Worm (Caenorhabditis elegans) whole organism, L3 larva: ENCODE data around the gene K06B4.15.
A peak's percentile ranks its signal among the peaks of the same experiment; 100 is the strongest.
"Not testable (repeated sequence)": the region's sequence is repeated elsewhere in the genome, so short reads cannot be mapped to it uniquely, and the experiment has no call there.

ENCODE experiments used
- R02D3.7 ChIP-seq: fragments of 150-350 bp; optimal IDR thresholded peaks from 2 replicates; lab custom pipeline; 2014; ENCODE audit warnings: missing biosample characterization, missing genetic modification characterization
- ZK546.5 ChIP-seq: sonication (generic microtip); optimal IDR thresholded peaks from 2 replicates; lab custom pipeline; 2017; ENCODE audit warnings: missing biosample characterization, missing genetic modification characterization
- aly-2 ChIP-seq: fragments of 150-350 bp; optimal IDR thresholded peaks from 2 replicates; lab custom pipeline; 2014; ENCODE audit warnings: missing biosample characterization, missing genetic modification characterization
- ama-1 ChIP-seq: fragments of 150-350 bp; optimal IDR thresholded peaks from 2 replicates; lab custom pipeline; 2018
- ceh-16 ChIP-seq: sonication (generic microtip); optimal IDR thresholded peaks from 2 replicates; lab custom pipeline; 2017; ENCODE audit warnings: missing biosample characterization, missing genetic modification characterization
- ceh-82 ChIP-seq: fragments of 150-350 bp; optimal IDR thresholded peaks from 2 replicates; lab custom pipeline; 2014; ENCODE audit warnings: missing biosample characterization, missing genetic modification characterization
- ceh-9 ChIP-seq: sonication (generic microtip); optimal IDR thresholded peaks from 2 replicates; lab custom pipeline; 2018; ENCODE audit warnings: missing biosample characterization, missing genetic modification characterization
- daf-12 ChIP-seq: fragments of 150-350 bp; optimal IDR thresholded peaks from 2 replicates; lab custom pipeline; 2014; ENCODE audit warnings: missing biosample characterization, missing genetic modification reagents, missing genetic modification characterization
- egl-5 ChIP-seq: fragments of 150-350 bp; optimal IDR thresholded peaks from 2 replicates; lab custom pipeline; 2017; ENCODE audit warnings: missing biosample characterization, missing genetic modification reagents, missing genetic modification characterization, inconsistent platforms
- elt-2 ChIP-seq: sonication (generic microtip); optimal IDR thresholded peaks from 2 replicates; lab custom pipeline; 2016; ENCODE audit warnings: missing genetic modification reagents, mild to moderate bottlenecking, missing genetic modification characterization, missing compliant biosample characterization
- elt-3 ChIP-seq, 3 experiments: fragments of 150-350 bp in 1 of 3; sonication (generic microtip) in 2 of 3; optimal IDR thresholded peaks; 2 replicates in 2 of 3; 4 replicates in 1 of 3; lab custom pipeline; 2014 to 2017; ENCODE audit warnings: missing biosample characterization in 3 of 3, missing genetic modification characterization in 3 of 3
- eor-1 ChIP-seq, 2 experiments: fragments of 150-350 bp; optimal IDR thresholded peaks; 2 replicates each; lab custom pipeline; 2014 to 2018; ENCODE audit warnings: missing biosample characterization in 2 of 2, missing genetic modification characterization in 2 of 2
- fkh-2 ChIP-seq: fragments of 150-350 bp; optimal IDR thresholded peaks from 2 replicates; lab custom pipeline; 2014; ENCODE audit warnings: missing biosample characterization, missing genetic modification reagents, missing genetic modification characterization
- fos-1 ChIP-seq: fragments of 150-350 bp; optimal IDR thresholded peaks from 2 replicates; lab custom pipeline; 2014; ENCODE audit warnings: missing biosample characterization, missing genetic modification characterization
- jun-1 ChIP-seq: fragments of 150-350 bp; optimal IDR thresholded peaks from 2 replicates; lab custom pipeline; 2014; ENCODE audit warnings: missing biosample characterization, missing genetic modification reagents, missing genetic modification characterization
- lin-15B ChIP-seq: fragments of 150-350 bp; optimal IDR thresholded peaks from 2 replicates; lab custom pipeline; 2014; ENCODE audit warnings: missing biosample characterization, missing genetic modification characterization
- lin-39 ChIP-seq: fragments of 150-350 bp; optimal IDR thresholded peaks from 2 replicates; lab custom pipeline; 2018; ENCODE audit warnings: missing biosample characterization, missing genetic modification reagents, missing genetic modification characterization
- lsy-12 ChIP-seq: sonication (generic microtip); optimal IDR thresholded peaks from 2 replicates; lab custom pipeline; 2016; ENCODE audit warnings: mild to moderate bottlenecking, missing genetic modification characterization, missing compliant biosample characterization
- mdl-1 ChIP-seq: fragments of 150-350 bp; optimal IDR thresholded peaks from 2 replicates; lab custom pipeline; 2014; ENCODE audit warnings: missing biosample characterization, missing genetic modification characterization
- mml-1 ChIP-seq: fragments of 150-350 bp; sonication (generic microtip); optimal IDR thresholded peaks from 3 replicates; lab custom pipeline; 2014; ENCODE audit warnings: missing biosample characterization, missing genetic modification characterization
- nhr-11 ChIP-seq: fragments of 150-350 bp; optimal IDR thresholded peaks from 2 replicates; lab custom pipeline; 2014; ENCODE audit warnings: missing biosample characterization, missing genetic modification characterization
- nhr-12 ChIP-seq: fragments of 150-350 bp; optimal IDR thresholded peaks from 2 replicates; lab custom pipeline; 2014; ENCODE audit warnings: missing biosample characterization, missing genetic modification characterization
- nhr-23 ChIP-seq: fragments of 150-350 bp; optimal IDR thresholded peaks from 2 replicates; lab custom pipeline; 2014; ENCODE audit warnings: missing biosample characterization, missing genetic modification reagents, missing genetic modification characterization
- nhr-237 ChIP-seq: fragments of 150-350 bp; optimal IDR thresholded peaks from 2 replicates; lab custom pipeline; 2014; ENCODE audit warnings: missing biosample characterization, missing genetic modification characterization
- nhr-25 ChIP-seq: sonication (generic microtip); optimal IDR thresholded peaks from 2 replicates; lab custom pipeline; 2017; ENCODE audit warnings: missing biosample characterization, missing genetic modification characterization
- nhr-67 ChIP-seq: fragments of 150-350 bp; optimal IDR thresholded peaks from 2 replicates; lab custom pipeline; 2014; ENCODE audit warnings: missing biosample characterization, missing genetic modification characterization
- nhr-76 ChIP-seq: fragments of 150-350 bp; sonication (generic microtip); optimal IDR thresholded peaks from 5 replicates; lab custom pipeline; 2014; ENCODE audit warnings: missing biosample characterization, missing genetic modification characterization
- pha-4 ChIP-seq: fragments of 150-350 bp; optimal IDR thresholded peaks from 2 replicates; lab custom pipeline; 2014; ENCODE audit warnings: missing biosample characterization, missing genetic modification reagents, missing genetic modification characterization
- pqm-1 ChIP-seq: fragments of 150-350 bp; optimal IDR thresholded peaks from 2 replicates; lab custom pipeline; 2017; ENCODE audit warnings: missing biosample characterization, missing genetic modification characterization, inconsistent platforms
- sea-2 ChIP-seq: fragments of 150-350 bp; sonication (generic microtip); optimal IDR thresholded peaks from 4 replicates; lab custom pipeline; 2014; ENCODE audit warnings: missing biosample characterization, missing genetic modification reagents, missing genetic modification characterization
- tbx-2 ChIP-seq: sonication (generic microtip); optimal IDR thresholded peaks from 2 replicates; lab custom pipeline; 2016; ENCODE audit warnings: mild to moderate bottlenecking, missing genetic modification characterization, missing compliant biosample characterization
- unc-39 ChIP-seq: sonication (generic microtip); optimal IDR thresholded peaks from 4 replicates; lab custom pipeline; 2017; ENCODE audit warnings: missing biosample characterization, missing genetic modification characterization
- unc-62 ChIP-seq: fragments of 150-350 bp; sonication (generic microtip); optimal IDR thresholded peaks from 4 replicates; lab custom pipeline; 2014; ENCODE audit warnings: missing biosample characterization, missing genetic modification reagents, missing genetic modification characterization
- zag-1 ChIP-seq: fragments of 150-350 bp; optimal IDR thresholded peaks from 2 replicates; lab custom pipeline; 2014; ENCODE audit warnings: missing biosample characterization, missing genetic modification characterization
- ztf-11 ChIP-seq: fragments of 150-350 bp; optimal IDR thresholded peaks from 2 replicates; lab custom pipeline; 2014; ENCODE audit warnings: missing biosample characterization, missing genetic modification characterization

K06B4.15 gene

DNA sequence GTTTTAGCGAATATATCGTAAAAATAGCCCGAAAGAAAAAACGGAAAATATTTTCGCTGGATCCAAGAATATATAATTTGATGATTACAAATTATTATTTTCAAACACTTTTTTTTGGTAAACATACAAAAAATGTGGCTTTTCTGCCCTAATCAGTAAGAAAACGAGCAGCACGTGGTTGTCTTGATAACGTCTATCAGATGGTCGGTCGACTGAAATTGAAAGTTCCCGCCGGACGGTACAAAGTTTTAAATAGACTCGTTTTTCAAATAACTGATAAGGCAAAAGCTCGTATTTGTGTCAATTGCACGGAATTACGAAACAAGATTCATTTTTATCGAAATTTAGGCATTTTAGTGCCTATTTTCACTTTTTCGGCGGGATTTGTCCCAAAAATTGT is 3.5 kb upstream of the K06B4.15 start:
- peak; percentile 79 for TF ChIP-seq pha-4 (tag; lab: Kevin White, UChicago)
- peak; percentile 99 for TF ChIP-seq elt-2 (tag; lab: Kevin White, UChicago)
- TF ChIP-seq nhr-12 (tag; lab: Kevin White, UChicago) = no peak
- no peak for TF ChIP-seq lsy-12 (tag; lab: Kevin White, UChicago)
- peak; percentile 98 for TF ChIP-seq pqm-1
- TF ChIP-seq jun-1 (tag; lab: Kevin White, UChicago) = peak; percentile 64

DNA sequence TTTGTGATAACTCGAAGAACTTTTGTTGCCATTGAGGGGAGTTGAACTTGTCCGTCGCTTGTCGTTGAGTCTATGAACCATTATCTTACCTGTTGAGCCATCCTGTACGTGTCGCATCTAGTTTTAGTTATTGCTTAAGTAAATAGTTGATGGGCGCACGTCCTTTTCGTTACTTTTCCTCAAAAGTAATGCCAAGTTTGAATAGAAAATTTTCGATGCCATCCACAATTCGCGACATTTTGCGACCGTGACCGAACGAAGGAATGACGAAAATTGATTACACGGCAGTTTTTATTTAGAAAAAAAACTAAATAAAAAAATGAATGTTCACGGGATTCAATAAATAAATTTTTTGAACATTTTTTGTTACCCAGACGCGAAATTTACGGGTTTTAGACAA is 2.0 kb upstream of the K06B4.15 start, which contains the start of gene F53E4.1:
TSS of gene F53E4.1 (minus strand) at position 101 of the 400 bp plus-strand sequence.
- TF ChIP-seq lin-39; nhr-67 (tag; lab: Kevin White, UChicago); zag-1: not testable (repeated sequence)

DNA sequence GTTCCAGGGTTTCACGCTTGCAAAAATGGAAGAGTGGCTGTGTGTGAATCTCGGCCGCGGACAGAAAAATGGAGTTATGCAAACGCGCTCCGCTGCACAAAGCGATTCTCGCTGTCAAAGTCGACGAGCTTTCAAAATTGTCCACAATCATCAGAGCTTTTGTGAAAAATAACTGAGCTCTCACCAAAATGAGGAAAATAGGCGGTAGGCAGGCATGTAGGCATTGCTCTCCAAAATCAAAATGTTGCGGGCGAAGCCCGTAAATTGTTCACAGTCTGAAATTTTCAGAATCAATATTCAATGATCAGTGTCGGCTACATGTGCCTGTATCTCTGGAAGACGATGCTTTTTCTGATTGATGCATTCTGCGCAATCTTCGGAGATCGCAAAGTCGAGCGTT is 1.4 kb upstream of the K06B4.15 start, which contains the start of gene K06B4.4:
TSS of gene K06B4.4 (plus strand) at position 301 of the 400 bp plus-strand sequence.
- TF ChIP-seq nhr-23 (tag; lab: Kevin White, UChicago) (no peak), nhr-237 (tag; lab: Kevin White, UChicago) (no peak), lsy-12 (tag; lab: Kevin White, UChicago) (no peak), ama-1 (lab: Kevin White, UChicago) (no peak), unc-39 (tag; lab: Kevin White, UChicago) (no peak), sea-2 (no peak), elt-3 (tag; optimal IDR thresholded peaks at IDR 0.05; lab: Kevin White, UChicago) (no peak), elt-2 (tag; lab: Kevin White, UChicago) (no peak)

DNA sequence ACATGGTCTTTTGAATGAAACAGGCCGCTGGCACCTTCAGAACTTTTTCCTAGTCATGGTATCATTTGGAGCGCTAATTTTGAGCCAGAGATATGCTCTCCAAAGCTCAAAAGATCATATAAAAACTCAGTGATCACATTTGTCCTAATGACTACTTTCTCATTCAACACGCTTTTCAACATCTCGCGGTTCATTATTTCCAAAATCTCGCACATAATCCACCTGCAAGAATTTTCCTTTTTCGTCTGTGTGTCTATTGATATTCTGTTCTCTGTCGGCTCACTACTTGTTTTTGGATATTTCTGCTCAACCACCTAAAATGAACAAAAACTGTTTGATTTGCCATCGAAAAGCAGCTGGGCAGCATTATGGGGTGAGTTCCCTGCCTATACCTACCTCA is 3.5 kb downstream of the K06B4.15 start, which contains the start of gene nhr-51:
TSS of gene nhr-51 (plus strand) at position 301 of the 400 bp plus-strand sequence.
- TF ChIP-seq fkh-2 (tag; lab: Kevin White, UChicago) = no peak
- TF ChIP-seq elt-2 (tag; lab: Kevin White, UChicago) = no peak

DNA sequence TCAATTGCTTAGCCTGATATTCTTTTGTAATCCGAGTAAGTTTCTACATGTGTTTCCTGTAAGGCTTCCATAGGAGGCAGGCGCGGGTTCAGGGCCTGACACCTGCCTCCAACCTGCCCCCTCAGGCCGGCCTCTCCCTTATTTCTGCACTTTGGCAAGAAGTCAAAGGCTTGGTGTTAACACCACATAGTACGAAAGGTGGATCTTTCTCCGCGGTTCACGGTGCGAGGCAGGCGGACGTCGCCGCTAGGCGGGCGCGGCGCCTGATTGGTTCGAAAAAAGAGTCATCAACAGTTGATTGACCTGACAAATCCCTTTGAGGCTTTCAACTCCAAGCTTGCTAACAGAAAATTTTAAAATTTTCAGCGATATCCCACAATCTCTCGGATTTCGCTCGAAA is 4.7 kb downstream of the K06B4.15 start:
- TF ChIP-seq ZK546.5 (no peak), lin-15B (no peak), fos-1 (no peak), egl-5 (tag; lab: Kevin White, UChicago) (no peak), ceh-16 (tag; lab: Kevin White, UChicago) (no peak), aly-2 (tag; lab: Kevin White, UChicago) (no peak), nhr-25 (tag; lab: Kevin White, UChicago) (no peak), pqm-1 (no peak), lin-39 (no peak), ceh-9 (tag; lab: Kevin White, UChicago) (no peak), nhr-76 (no peak), R02D3.7 (tag; lab: Kevin White, UChicago) (no peak), pha-4 (tag; lab: Kevin White, UChicago) (no peak), eor-1 (tag; optimal IDR thresholded peaks at IDR 0.05; lab: Kevin White, UChicago) (no peak), unc-62 (GFP tag; lab: Kevin White, UChicago) (no peak), tbx-2 (tag; lab: Kevin White, UChicago) (no peak)

DNA sequence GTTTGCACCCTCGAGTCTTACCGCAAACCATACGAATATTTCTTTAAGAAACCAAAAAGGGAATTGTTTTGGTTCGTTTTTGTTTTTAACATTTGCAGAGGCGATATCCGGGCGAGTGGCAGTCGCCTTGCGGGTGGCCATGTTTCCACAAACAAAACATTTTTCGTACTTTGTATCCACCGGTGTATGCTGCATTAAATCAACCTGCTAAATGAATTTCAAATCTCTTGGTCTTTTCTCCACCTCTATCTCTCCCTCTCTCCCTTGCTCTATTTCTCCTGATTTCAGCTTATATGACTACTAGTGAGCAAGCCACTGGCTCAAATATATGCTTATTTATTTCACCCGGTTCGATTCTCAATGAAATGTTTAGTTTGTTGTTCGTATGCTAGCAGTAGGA is 7.0 kb downstream of the K06B4.15 start, which contains the start of gene nhr-52:
TSS of gene nhr-52 (plus strand) at position 301 of the 400 bp plus-strand sequence.
- TF ChIP-seq unc-39 (tag; lab: Kevin White, UChicago) (no peak), lin-15B (no peak), lsy-12 (tag; lab: Kevin White, UChicago) (no peak), zag-1 (no peak), mml-1 (tag; lab: Kevin White, UChicago) (no peak), nhr-11 (no peak), nhr-67 (tag; lab: Kevin White, UChicago) (no peak), nhr-23 (tag; lab: Kevin White, UChicago) (no peak), elt-2 (tag; lab: Kevin White, UChicago) (no peak), ztf-11 (no peak), nhr-237 (tag; lab: Kevin White, UChicago) (no peak), ceh-82 (tag; lab: Kevin White, UChicago) (no peak), mdl-1 (tag; lab: Kevin White, UChicago) (no peak), ceh-9 (tag; lab: Kevin White, UChicago) (no peak), ZK546.5 (no peak), pha-4 (tag; lab: Kevin White, UChicago) (no peak), lin-39 (no peak), daf-12 (tag; lab: Kevin White, UChicago) (no peak), jun-1 (tag; lab: Kevin White, UChicago) (no peak), nhr-76 (no peak)
